Worm (Caenorhabditis elegans) whole organism, young adult: ENCODE results near the gene T04B2.3.

Experiments
- Y53G8AR.9 ChIP-seq: fragments of 200-800 bp; sonication (Bioruptor generic); conservative IDR thresholded peaks from 2 replicates; pipeline ENCODE4 v1.3.6; 2022; ENCODE audit warnings: missing genetic modification reagents, missing genetic modification characterization, missing compliant biosample characterization
- ama-1 ChIP-seq, 3 experiments: fragments of 150-350 bp in 1 of 3; sonication (generic microtip) in 2 of 3; optimal IDR thresholded peaks; 2 replicates each; lab custom pipeline; 2014 to 2018; ENCODE audit warnings: missing biosample characterization in 2 of 3, missing genetic modification characterization in 2 of 3, missing genetic modification reagents in 2 of 3
- egl-18 ChIP-seq: fragments of 200-800 bp; sonication (Bioruptor generic); IDR thresholded peaks from 2 replicates; pipeline ENCODE4 v1.3.6; 2022; ENCODE audit warnings: missing genetic modification reagents, missing genetic modification characterization, missing compliant biosample characterization
- pha-4 ChIP-seq: fragments of 150-350 bp; sonication (generic microtip); optimal IDR thresholded peaks from 2 replicates; lab custom pipeline; 2014; ENCODE audit warnings: missing biosample characterization, missing genetic modification reagents, missing genetic modification characterization
- ztf-6 ChIP-seq: fragments of 200-800 bp; sonication (Bioruptor generic); IDR thresholded peaks from 2 replicates; pipeline ENCODE4 v1.3.6; 2022; ENCODE audit warnings: missing genetic modification reagents, missing genetic modification characterization, missing compliant biosample characterization

DNA sequence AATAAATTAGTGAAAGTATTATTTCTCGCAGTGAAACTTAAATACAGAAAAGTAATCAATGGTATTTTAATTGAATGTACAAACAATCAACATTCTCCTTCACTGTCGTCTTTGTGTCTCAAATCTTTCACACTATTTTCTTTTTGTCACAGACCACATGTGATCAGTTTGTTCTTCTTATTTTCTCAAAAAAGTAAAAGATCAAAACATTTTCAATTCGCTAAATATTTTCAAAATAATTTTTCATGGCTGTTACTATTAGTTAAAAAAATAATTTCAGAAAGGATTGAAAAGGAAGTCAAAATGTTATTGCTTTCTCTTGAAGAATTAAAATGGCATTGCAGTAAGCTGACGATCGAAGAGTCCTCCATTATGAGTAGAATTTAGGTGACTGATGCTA, 6.4 kb upstream of the T04B2.3 start, which contains the start of gene dhs-31:
- TF ChIP-seq ama-1 (optimal IDR thresholded peaks at IDR 0.05; lab: Kevin White, UChicago) (no peak), ama-1 (GFP tag; optimal IDR thresholded peaks at IDR 0.05; lab: Kevin White, UChicago) (no peak), Y53G8AR.9 (GFP tag; lab: Robert Waterston, UW) (no peak), ztf-6 (GFP tag; lab: Robert Waterston, UW) (no peak), egl-18 (GFP tag; lab: Robert Waterston, UW) (no peak), pha-4 (tag; lab: Kevin White, UChicago) (no peak)
